Worm (Caenorhabditis elegans) whole organism, mixed stage, embryonic: ENCODE measurements around the gene taco-1.

Experiments
- M03D4.4 ChIP-seq: sonication (generic microtip); optimal IDR thresholded peaks from 2 replicates; lab custom pipeline; 2017; ENCODE audit warnings: mild to moderate bottlenecking, missing genetic modification characterization, missing compliant biosample characterization
- bed-3 ChIP-seq: fragments of 200-800 bp; sonication (Bioruptor generic); optimal IDR thresholded peaks from 3 replicates; lab custom pipeline; 2018; ENCODE audit warnings: mild to moderate bottlenecking, missing genetic modification characterization, moderate library complexity, missing compliant biosample characterization
- blmp-1 ChIP-seq: fragments of 150-350 bp; optimal IDR thresholded peaks from 2 replicates; lab custom pipeline; 2014; ENCODE audit warnings: missing biosample characterization, missing genetic modification characterization
- ceh-39 ChIP-seq: fragments of 150-350 bp; optimal IDR thresholded peaks from 2 replicates; lab custom pipeline; 2014; ENCODE audit warnings: missing biosample characterization, missing genetic modification characterization
- ceh-83 ChIP-seq: fragments of 200-800 bp; sonication (Bioruptor generic); optimal IDR thresholded peaks from 2 replicates; lab custom pipeline; 2018; ENCODE audit warnings: mild to moderate bottlenecking, missing genetic modification characterization, missing compliant biosample characterization
- ces-1 ChIP-seq: fragments of 150-350 bp; optimal IDR thresholded peaks from 2 replicates; lab custom pipeline; 2014; ENCODE audit warnings: missing biosample characterization, missing genetic modification reagents, missing genetic modification characterization
- cnd-1 ChIP-seq: fragments of 200-800 bp; sonication (Bioruptor generic); optimal IDR thresholded peaks from 2 replicates; lab custom pipeline; 2018; ENCODE audit warnings: mild to moderate bottlenecking, missing genetic modification characterization, missing compliant biosample characterization
- drap-1 ChIP-seq: fragments of 200-800 bp; sonication (Bioruptor generic); optimal IDR thresholded peaks from 3 replicates; lab custom pipeline; 2018; ENCODE audit warnings: mild to moderate bottlenecking, missing genetic modification characterization, missing compliant biosample characterization
- elt-1 ChIP-seq: sonication (generic microtip); optimal IDR thresholded peaks from 2 replicates; lab custom pipeline; 2017; ENCODE audit warnings: missing genetic modification characterization, mild to moderate bottlenecking, missing compliant biosample characterization, antibody characterized with exemption, moderate library complexity, borderline replicate concordance; ENCODE audit not compliant: insufficient read depth
- elt-3 ChIP-seq: fragments of 150-350 bp; optimal IDR thresholded peaks from 2 replicates; lab custom pipeline; 2014; ENCODE audit warnings: missing biosample characterization, missing genetic modification characterization
- flh-1 ChIP-seq: fragments of 200-800 bp; sonication (Bioruptor generic); optimal IDR thresholded peaks from 2 replicates; lab custom pipeline; 2018; ENCODE audit warnings: mild to moderate bottlenecking, missing genetic modification characterization, moderate library complexity, missing compliant biosample characterization
- ham-2 ChIP-seq: fragments of 200-800 bp; sonication (Bioruptor generic); optimal IDR thresholded peaks from 2 replicates; lab custom pipeline; 2018; ENCODE audit warnings: mild to moderate bottlenecking, missing genetic modification characterization, missing compliant biosample characterization
- hlh-1 ChIP-seq: fragments of 150-350 bp; optimal IDR thresholded peaks from 2 replicates; lab custom pipeline; 2014; ENCODE audit warnings: missing biosample characterization, missing genetic modification reagents, missing genetic modification characterization
- lin-13 ChIP-seq: fragments of 150-350 bp; optimal IDR thresholded peaks from 2 replicates; lab custom pipeline; 2014; ENCODE audit warnings: missing biosample characterization, missing genetic modification characterization
- lin-32 ChIP-seq: fragments of 200-800 bp; sonication (Bioruptor generic); optimal IDR thresholded peaks from 2 replicates; lab custom pipeline; 2018; ENCODE audit warnings: mild to moderate bottlenecking, missing genetic modification characterization, missing compliant biosample characterization
- lsy-2 ChIP-seq: fragments of 150-350 bp; optimal IDR thresholded peaks from 2 replicates; lab custom pipeline; 2014; ENCODE audit warnings: missing biosample characterization, missing genetic modification characterization
- mab-5 ChIP-seq: fragments of 150-350 bp; optimal IDR thresholded peaks from 2 replicates; lab custom pipeline; 2014; ENCODE audit warnings: missing biosample characterization, missing genetic modification characterization
- mep-1 ChIP-seq: fragments of 150-350 bp; optimal IDR thresholded peaks from 2 replicates; lab custom pipeline; 2017; ENCODE audit warnings: missing biosample characterization, missing genetic modification reagents, missing genetic modification characterization, inconsistent platforms
- mls-2 ChIP-seq: sonication (generic microtip); optimal IDR thresholded peaks from 2 replicates; lab custom pipeline; 2016; ENCODE audit warnings: mild to moderate bottlenecking, missing genetic modification characterization, moderate library complexity, missing compliant biosample characterization
- nhr-12 ChIP-seq: fragments of 150-350 bp; optimal IDR thresholded peaks from 2 replicates; lab custom pipeline; 2014; ENCODE audit warnings: missing biosample characterization, missing genetic modification characterization
- nhr-237 ChIP-seq: fragments of 150-350 bp; optimal IDR thresholded peaks from 2 replicates; lab custom pipeline; 2014; ENCODE audit warnings: missing biosample characterization, missing genetic modification characterization
- nhr-28 ChIP-seq: fragments of 150-350 bp; optimal IDR thresholded peaks from 2 replicates; lab custom pipeline; 2014; ENCODE audit warnings: missing biosample characterization, missing genetic modification characterization
- nhr-76 ChIP-seq: sonication (generic microtip); optimal IDR thresholded peaks from 2 replicates; lab custom pipeline; 2017; ENCODE audit warnings: missing biosample characterization, missing genetic modification characterization
- snpc-4 ChIP-seq: fragments of 150-350 bp; optimal IDR thresholded peaks from 2 replicates; lab custom pipeline; 2014; ENCODE audit warnings: missing biosample characterization, missing genetic modification characterization
- sptf-1 ChIP-seq: sonication (generic microtip); optimal IDR thresholded peaks from 2 replicates; lab custom pipeline; 2017; ENCODE audit warnings: mild to moderate bottlenecking, missing genetic modification characterization, moderate library complexity, missing compliant biosample characterization
- tbx-8 ChIP-seq: fragments of 200-800 bp; sonication (Bioruptor generic); optimal IDR thresholded peaks from 2 replicates; lab custom pipeline; 2018; ENCODE audit warnings: mild to moderate bottlenecking, missing genetic modification characterization, moderate library complexity, missing compliant biosample characterization
- unc-120 ChIP-seq: sonication (generic microtip); optimal IDR thresholded peaks from 2 replicates; lab custom pipeline; 2017; ENCODE audit warnings: missing genetic modification characterization, missing compliant biosample characterization; ENCODE audit not compliant: poor library complexity, severe bottlenecking
- unc-39 ChIP-seq: fragments of 150-350 bp; optimal IDR thresholded peaks from 2 replicates; lab custom pipeline; 2014; ENCODE audit warnings: missing biosample characterization, missing genetic modification characterization
- unc-62 ChIP-seq: fragments of 150-350 bp; optimal IDR thresholded peaks from 2 replicates; lab custom pipeline; 2014; ENCODE audit warnings: missing biosample characterization, missing genetic modification reagents, missing genetic modification characterization
- zip-8 ChIP-seq: fragments of 150-350 bp; optimal IDR thresholded peaks from 2 replicates; lab custom pipeline; 2014; ENCODE audit warnings: missing biosample characterization, missing genetic modification characterization
- ztf-11 ChIP-seq: fragments of 150-350 bp; optimal IDR thresholded peaks from 2 replicates; lab custom pipeline; 2014; ENCODE audit warnings: missing biosample characterization, missing genetic modification characterization

The taco-1 gene

ce11 chrIII:254235-254634, 29.7 kb upstream of the taco-1 start, which contains the start of gene Y50D7A.3:
TSS of gene Y50D7A.3 (plus strand) at chrIII:254535.
- TF ChIP-seq sptf-1 (tag; lab: Kevin White, UChicago) (no peak), nhr-28 (tag; lab: Kevin White, UChicago) (no peak), unc-120 (no peak), ceh-39 (tag; lab: Kevin White, UChicago) (no peak), zip-8 (no peak), unc-39 (no peak), blmp-1 (tag; lab: Kevin White, UChicago) (no peak), tbx-8 (GFP tag; lab: Kevin White, UChicago) (no peak), snpc-4 (tag; lab: Kevin White, UChicago) (no peak)

ce11 chrIII:264790-265189, 19.1 kb upstream of the taco-1 start, which contains the start of gene xpd-1:
TSS of gene xpd-1 (plus strand) at chrIII:265090.
- TF ChIP-seq bed-3 (GFP tag; lab: Kevin White, UChicago) = no peak
- TF ChIP-seq elt-3 (tag; lab: Kevin White, UChicago) = no peak
- no peak for TF ChIP-seq lin-13 (tag; lab: Kevin White, UChicago)
- no peak for TF ChIP-seq unc-120
- TF ChIP-seq nhr-237 (tag; lab: Kevin White, UChicago) = no peak
- no peak for TF ChIP-seq ces-1 (GFP tag; lab: Kevin White, UChicago)
- TF ChIP-seq tbx-8 (GFP tag; lab: Kevin White, UChicago) = no peak
- no peak for TF ChIP-seq nhr-12 (tag; lab: Kevin White, UChicago)
- no peak for TF ChIP-seq sptf-1 (tag; lab: Kevin White, UChicago)
- no peak for TF ChIP-seq elt-1 (tag; lab: Kevin White, UChicago)

ce11 chrIII:282506-282905, 1.4 kb upstream of the taco-1 start:
- TF ChIP-seq M03D4.4 (tag; lab: Kevin White, UChicago) = no peak
- no peak for TF ChIP-seq ceh-83 (GFP tag; lab: Kevin White, UChicago)
- no peak for TF ChIP-seq unc-62

ce11 chrIII:292340-292739, 8.4 kb downstream of the taco-1 start, which contains the start of gene Y50D7A.1:
TSS of gene Y50D7A.1 (plus strand) at chrIII:292640.
- no peak for TF ChIP-seq cnd-1 (tag; lab: Kevin White, UChicago)
- TF ChIP-seq snpc-4 (tag; lab: Kevin White, UChicago) = no peak
- no peak for TF ChIP-seq drap-1 (GFP tag; lab: Kevin White, UChicago)
- TF ChIP-seq nhr-28 (tag; lab: Kevin White, UChicago) = no peak
- TF ChIP-seq nhr-76 (tag; lab: Kevin White, UChicago) = no peak
- TF ChIP-seq mep-1 (tag; lab: Kevin White, UChicago) = no peak
- no peak for TF ChIP-seq zip-8

- TF ChIP-seq unc-39 (no peak), lsy-2 (no peak), unc-120 (no peak), mls-2 (tag; lab: Kevin White, UChicago) (no peak), ham-2 (GFP tag; lab: Kevin White, UChicago) (no peak), ztf-11 (tag; lab: Kevin White, UChicago) (no peak), mep-1 (tag; lab: Kevin White, UChicago) (no peak), snpc-4 (tag; lab: Kevin White, UChicago) (no peak), mab-5 (tag; lab: Kevin White, UChicago) (no peak), nhr-76 (tag; lab: Kevin White, UChicago) (no peak), nhr-237 (tag; lab: Kevin White, UChicago) (no peak), M03D4.4 (tag; lab: Kevin White, UChicago) (no peak), flh-1 (GFP tag; lab: Kevin White, UChicago) (no peak), lin-13 (tag; lab: Kevin White, UChicago) (no peak), blmp-1 (tag; lab: Kevin White, UChicago) (no peak), hlh-1 (no peak), nhr-12 (tag; lab: Kevin White, UChicago) (no peak), lin-32 (GFP tag; lab: Kevin White, UChicago) (no peak), ceh-83 (GFP tag; lab: Kevin White, UChicago) (no peak), nhr-28 (tag; lab: Kevin White, UChicago) (no peak)
Observed at ce11 chrIII:294527-294926, 10.6 kb downstream of the taco-1 start, which contains the start of gene Y50D7A.13. TSS of gene Y50D7A.13 (minus strand) at chrIII:294627.
